Comparison of ENCODE assay signal across 1 fruit fly cellular context in the genomic region with DNA sequence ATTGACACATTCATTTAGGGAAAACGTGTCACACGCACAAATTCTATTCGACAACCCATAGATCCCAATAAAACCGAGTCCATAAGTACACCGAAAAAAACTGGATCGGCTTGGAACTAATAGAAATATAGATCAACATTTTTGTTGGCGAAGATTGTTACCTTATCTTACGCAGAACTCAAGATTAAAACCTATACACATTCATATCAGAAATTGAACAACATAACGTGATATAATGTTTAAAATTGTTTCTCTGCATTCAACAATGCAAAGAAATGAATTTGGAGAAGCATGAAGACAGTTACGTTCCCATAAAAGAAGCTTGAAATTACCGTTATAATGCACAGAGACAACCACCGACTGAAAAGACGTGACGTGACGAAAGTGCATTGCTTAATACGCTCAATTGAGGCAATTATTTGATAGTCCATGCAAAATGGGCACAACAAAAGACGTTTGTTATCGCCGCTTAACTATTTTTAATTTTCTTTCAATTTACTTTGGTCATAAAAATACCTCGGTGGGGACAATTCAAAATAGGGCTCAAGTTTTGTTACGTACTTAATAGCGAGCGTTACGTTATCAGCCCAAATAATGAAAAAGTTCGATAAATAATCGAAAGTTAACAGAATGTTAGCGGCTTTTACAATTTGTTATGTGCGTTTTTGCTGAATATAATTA.
TF ChIP-seq lines count a peak whose summit lies in the region.

Gene SerRS-m, plus strand, starts transcription at position 616 of the 681 bp plus-strand sequence.

TF ChIP-seq in whole organism, embryonic, 481 proteins besides CTCF, POLR2A, EP300 and RAD21 (continued from another document):
- no peak for TF ChIP-seq CG11504 (tag; optimal IDR thresholded peaks at IDR 0.05; lab: Kevin White, UChicago)
- no peak for TF ChIP-seq slp2 (GFP tag; optimal IDR thresholded peaks at IDR 0.05; lab: Kevin White, UChicago)
- TF ChIP-seq lov (optimal IDR thresholded peaks at IDR 0.05; lab: Kevin White, UChicago), result no peak
- no peak for TF ChIP-seq lov (GFP tag; IDR thresholded peaks at IDR 0.05; lab: Robert Waterston, UW)
- TF ChIP-seq slbo (GFP tag; IDR thresholded peaks at IDR 0.05; lab: Robert Waterston, UW), result no peak
- TF ChIP-seq Dref (GFP tag; IDR thresholded peaks at IDR 0.05; lab: Robert Waterston, UW), result peak; percentile 45
- no peak for TF ChIP-seq CG7745 (tag; optimal IDR thresholded peaks at IDR 0.05; lab: Kevin White, UChicago)
- no peak for TF ChIP-seq nerfin-1 (tag; optimal IDR thresholded peaks at IDR 0.05; lab: Kevin White, UChicago)
- no peak for TF ChIP-seq ato (GFP tag; IDR thresholded peaks at IDR 0.05; lab: Robert Waterston, UW; ENCODE audit: partially characterized antibody)
- no peak for TF ChIP-seq CG3407 (GFP tag; optimal IDR thresholded peaks at IDR 0.05; lab: Kevin White, UChicago)
- TF ChIP-seq CG13424 (tag; optimal IDR thresholded peaks at IDR 0.05; lab: Kevin White, UChicago), result peak; percentile 15
- TF ChIP-seq amos (GFP tag; IDR thresholded peaks at IDR 0.05; lab: Robert Waterston, UW; ENCODE audit: partially characterized antibody), result no peak
- TF ChIP-seq CG6791 (GFP tag; IDR thresholded peaks at IDR 0.05; lab: Robert Waterston, UW; ENCODE audit: partially characterized antibody), result no peak
- no peak for TF ChIP-seq tx (GFP tag; optimal IDR thresholded peaks at IDR 0.05; lab: Kevin White, UChicago)
- TF ChIP-seq sc (optimal IDR thresholded peaks at IDR 0.05; lab: Kevin White, UChicago), result no peak
- TF ChIP-seq sc (GFP tag; optimal IDR thresholded peaks at IDR 0.05; lab: Kevin White, UChicago), result no peak
- TF ChIP-seq CG15479 (GFP tag; optimal IDR thresholded peaks at IDR 0.05; lab: Kevin White, UChicago), result no peak
- TF ChIP-seq Lim3 (GFP tag; IDR thresholded peaks at IDR 0.05; lab: Robert Waterston, UW), result no peak
- TF ChIP-seq vnd (GFP tag; IDR thresholded peaks at IDR 0.05; lab: Robert Waterston, UW; ENCODE audit: partially characterized antibody), result no peak
- TF ChIP-seq HLHmδ (GFP tag; optimal IDR thresholded peaks at IDR 0.05; lab: Kevin White, UChicago), result no peak
- TF ChIP-seq CG17802 (tag; optimal IDR thresholded peaks at IDR 0.05; lab: Kevin White, UChicago), result no peak
- TF ChIP-seq mirr (GFP tag; optimal IDR thresholded peaks at IDR 0.05; lab: Kevin White, UChicago), result no peak
- TF ChIP-seq Rfx (GFP tag; IDR thresholded peaks at IDR 0.05; lab: Robert Waterston, UW), result no peak
- TF ChIP-seq Sin3A (optimal IDR thresholded peaks at IDR 0.05; lab: Kevin White, UChicago), result no peak
- TF ChIP-seq CG8089 (GFP tag; optimal IDR thresholded peaks at IDR 0.05; lab: Kevin White, UChicago), result no peak
- no peak for TF ChIP-seq peb (GFP tag; IDR thresholded peaks at IDR 0.05; lab: Robert Waterston, UW)
- TF ChIP-seq Atf6 (GFP tag; IDR thresholded peaks at IDR 0.05; lab: Robert Waterston, UW), result no peak
- no peak for TF ChIP-seq C15 (GFP tag; IDR thresholded peaks at IDR 0.05; lab: Robert Waterston, UW)
- TF ChIP-seq phol (tag; optimal IDR thresholded peaks at IDR 0.05; lab: Kevin White, UChicago), result peak; percentile 32
- peak; percentile 22 for TF ChIP-seq CG7556 (GFP tag; optimal IDR thresholded peaks at IDR 0.05; lab: Kevin White, UChicago)
- TF ChIP-seq CG16813 (GFP tag; IDR thresholded peaks at IDR 0.05; lab: Robert Waterston, UW; ENCODE audit: partially characterized antibody), result no peak
- 0 out of 3 replicates have a peak, but pooled peaks have one; percentile 19 for TF ChIP-seq ci (GFP tag; IDR thresholded peaks at IDR 0.05; lab: Robert Waterston, UW)
- no peak for TF ChIP-seq Mad (GFP tag; optimal IDR thresholded peaks at IDR 0.05; lab: Kevin White, UChicago)
- TF ChIP-seq CG13287 (GFP tag; IDR thresholded peaks at IDR 0.05; lab: Robert Waterston, UW; ENCODE audit: partially characterized antibody), result peak; percentile 33
- no peak for TF ChIP-seq NFAT (GFP tag; IDR thresholded peaks at IDR 0.05; lab: Robert Waterston, UW)
- TF ChIP-seq CG17829 (tag; optimal IDR thresholded peaks at IDR 0.05; lab: Kevin White, UChicago), result peak; percentile 15
- no peak for TF ChIP-seq Max (GFP tag; optimal IDR thresholded peaks at IDR 0.05; lab: Kevin White, UChicago)
- no peak for TF ChIP-seq eve (GFP tag; optimal IDR thresholded peaks at IDR 0.05; lab: Kevin White, UChicago)
- peak; percentile 39 for TF ChIP-seq CG2712 (tag; optimal IDR thresholded peaks at IDR 0.05; lab: Kevin White, UChicago)
- TF ChIP-seq zf30C (GFP tag; optimal IDR thresholded peaks at IDR 0.05; lab: Kevin White, UChicago), result peak; percentile 11
- TF ChIP-seq Blimp-1 (GFP tag; optimal IDR thresholded peaks at IDR 0.05; lab: Kevin White, UChicago), result no peak
- no peak for TF ChIP-seq CG6813 (GFP tag; optimal IDR thresholded peaks at IDR 0.05; lab: Kevin White, UChicago)
- TF ChIP-seq z (GFP tag; IDR thresholded peaks at IDR 0.05; lab: Robert Waterston, UW), result no peak
- no peak for TF ChIP-seq CG2889 (GFP tag; IDR thresholded peaks at IDR 0.05; lab: Robert Waterston, UW)
- peak; percentile 68 for TF ChIP-seq Myb (GFP tag; optimal IDR thresholded peaks at IDR 0.05; lab: Kevin White, UChicago)
- TF ChIP-seq CG10209 (GFP tag; optimal IDR thresholded peaks at IDR 0.05; lab: Kevin White, UChicago), result peak; percentile 3
- no peak for TF ChIP-seq CG16815 (GFP tag; optimal IDR thresholded peaks at IDR 0.05; lab: Kevin White, UChicago)
- no peak for TF ChIP-seq CG2116 (GFP tag; optimal IDR thresholded peaks at IDR 0.05; lab: Kevin White, UChicago)
- TF ChIP-seq unpg (GFP tag; optimal IDR thresholded peaks at IDR 0.05; lab: Kevin White, UChicago), result peak; percentile 34
- TF ChIP-seq CG4404 (GFP tag; IDR thresholded peaks at IDR 0.05; lab: Robert Waterston, UW), result no peak
- TF ChIP-seq CG11398 (GFP tag; optimal IDR thresholded peaks at IDR 0.05; lab: Kevin White, UChicago), result no peak
- TF ChIP-seq knrl (GFP tag; IDR thresholded peaks at IDR 0.05; lab: Robert Waterston, UW; ENCODE audit: partially characterized antibody), result no peak
- peak; percentile 29 for TF ChIP-seq gcm (GFP tag; optimal IDR thresholded peaks at IDR 0.05; lab: Kevin White, UChicago)
- TF ChIP-seq CG16863 (GFP tag; optimal IDR thresholded peaks at IDR 0.05; lab: Kevin White, UChicago), result no peak
- peak; percentile 13 for TF ChIP-seq Oli (tag; optimal IDR thresholded peaks at IDR 0.05; lab: Kevin White, UChicago)
- peak; percentile 19 for TF ChIP-seq CG1603 (tag; optimal IDR thresholded peaks at IDR 0.05; lab: Kevin White, UChicago)
- TF ChIP-seq CG6689 (GFP tag; IDR thresholded peaks at IDR 0.05; lab: Robert Waterston, UW), result no peak
- no peak for TF ChIP-seq E2f1 (GFP tag; IDR thresholded peaks at IDR 0.05; lab: Robert Waterston, UW)
- no peak for TF ChIP-seq CG2129 (GFP tag; IDR thresholded peaks at IDR 0.05; lab: Robert Waterston, UW; ENCODE audit: partially characterized antibody)
- no peak for TF ChIP-seq CG15269 (tag; optimal IDR thresholded peaks at IDR 0.05; lab: Kevin White, UChicago)
- peak; percentile 41 for TF ChIP-seq CG8388 (GFP tag; optimal IDR thresholded peaks at IDR 0.05; lab: Kevin White, UChicago)
- TF ChIP-seq sug (tag; optimal IDR thresholded peaks at IDR 0.05; lab: Kevin White, UChicago), result peak; percentile 12
- no peak for TF ChIP-seq pros (GFP tag; optimal IDR thresholded peaks at IDR 0.05; lab: Kevin White, UChicago)
- no peak for TF ChIP-seq psq (GFP tag; optimal IDR thresholded peaks at IDR 0.05; lab: Kevin White, UChicago)
- peak in 1 of 2 experiments; percentile 13 for TF ChIP-seq Pdp1 (GFP tag; optimal IDR thresholded peaks at IDR 0.05; lab: Kevin White, UChicago)
- TF ChIP-seq CG12391 (tag; optimal IDR thresholded peaks at IDR 0.05; lab: Kevin White, UChicago), result peak; percentile 24
- peak; percentile 14 for TF ChIP-seq CG18262 (tag; optimal IDR thresholded peaks at IDR 0.05; lab: Kevin White, UChicago)
- peak; percentile 17 for TF ChIP-seq PHDP (tag; optimal IDR thresholded peaks at IDR 0.05; lab: Kevin White, UChicago)
- no peak for TF ChIP-seq Hsf (GFP tag; optimal IDR thresholded peaks at IDR 0.05; lab: Kevin White, UChicago)
- TF ChIP-seq CG12236 (GFP tag; optimal IDR thresholded peaks at IDR 0.05; lab: Kevin White, UChicago), result no peak
- TF ChIP-seq Adf1 (GFP tag; IDR thresholded peaks at IDR 0.05; lab: Robert Waterston, UW), result no peak; the same call in 1 of the 2 replicates
- no peak for TF ChIP-seq CG30020 (tag; optimal IDR thresholded peaks at IDR 0.05; lab: Kevin White, UChicago)
- no peak for TF ChIP-seq HmgZ (tag; optimal IDR thresholded peaks at IDR 0.05; lab: Kevin White, UChicago)
- peak; percentile 99 for TF ChIP-seq CG9437 (GFP tag; optimal IDR thresholded peaks at IDR 0.05; lab: Kevin White, UChicago)
- TF ChIP-seq Oaz (GFP tag; IDR thresholded peaks at IDR 0.05; lab: Robert Waterston, UW), result no peak
- TF ChIP-seq Ets65A (GFP tag; lab: Kevin White, UChicago), result peak; percentile 34
- TF ChIP-seq BtbVII (GFP tag; optimal IDR thresholded peaks at IDR 0.05; lab: Kevin White, UChicago), result no peak
- TF ChIP-seq CG12219 (GFP tag; optimal IDR thresholded peaks at IDR 0.05; lab: Kevin White, UChicago), result no peak
- no peak for TF ChIP-seq CG15696 (tag; optimal IDR thresholded peaks at IDR 0.05; lab: Kevin White, UChicago)
- TF ChIP-seq Hmx (GFP tag; optimal IDR thresholded peaks at IDR 0.05; lab: Kevin White, UChicago), result no peak
- no peak for TF ChIP-seq CG6272 (GFP tag; IDR thresholded peaks at IDR 0.05; lab: Robert Waterston, UW)
- no peak for TF ChIP-seq ttk (GFP tag; IDR thresholded peaks at IDR 0.05; lab: Robert Waterston, UW)
- peak; percentile 35 for TF ChIP-seq E2f2 (GFP tag; IDR thresholded peaks at IDR 0.05; lab: Robert Waterston, UW)
- TF ChIP-seq oc (tag; optimal IDR thresholded peaks at IDR 0.05; lab: Kevin White, UChicago), result no peak
- no peak for TF ChIP-seq dmrt99B (tag; optimal IDR thresholded peaks at IDR 0.05; lab: Kevin White, UChicago)
- no peak for TF ChIP-seq CG10565 (GFP tag; optimal IDR thresholded peaks at IDR 0.05; lab: Kevin White, UChicago)
- no peak for TF ChIP-seq nerfin-2 (GFP tag; IDR thresholded peaks at IDR 0.05; lab: Robert Waterston, UW; ENCODE audit: partially characterized antibody)
- no peak for TF ChIP-seq dysf (GFP tag; IDR thresholded peaks at IDR 0.05; lab: Robert Waterston, UW)
- TF ChIP-seq CG4820 (GFP tag; optimal IDR thresholded peaks at IDR 0.05; lab: Kevin White, UChicago), result no peak
- no peak for TF ChIP-seq gfzf (GFP tag; optimal IDR thresholded peaks at IDR 0.05; lab: Kevin White, UChicago)
- TF ChIP-seq rib (GFP tag; IDR thresholded peaks at IDR 0.05; lab: Robert Waterston, UW), result no peak
- TF ChIP-seq Med (GFP tag; lab: Kevin White, UChicago), result peak; percentile 75
